Fruit fly (Drosophila melanogaster) whole organism, embryonic: ENCODE results near the gene Bet5.
A peak's percentile ranks its signal among the peaks of the same experiment; 100 is the strongest.

Source experiments
- Aef1 ChIP-seq: fragments of 200-800 bp; sonication (Bioruptor generic); IDR thresholded peaks from 3 replicates; pipeline ENCODE4 v1.3.6; 2022; ENCODE audit warnings: missing biosample characterization, missing genetic modification characterization
- Antp ChIP-seq: fragments of 200-800 bp; sonication (Bioruptor generic); optimal IDR thresholded peaks from 3 replicates; lab custom pipeline; 2016; ENCODE audit warnings: missing biosample characterization, missing genetic modification characterization
- B-H1 ChIP-seq: fragments of 200-800 bp; sonication (Bioruptor generic); IDR thresholded peaks from 3 replicates; pipeline ENCODE4 v1.3.6; 2022; ENCODE audit warnings: missing biosample characterization, missing genetic modification characterization
- Blimp-1 ChIP-seq: fragments of 200-800 bp; sonication (Bioruptor generic); optimal IDR thresholded peaks from 3 replicates; lab custom pipeline; 2018; ENCODE audit warnings: missing biosample characterization, missing genetic modification characterization, mild to moderate bottlenecking, moderate library complexity, missing genetic modification reagents
- CG10565 ChIP-seq: fragments of 200-800 bp; sonication (Bioruptor generic); optimal IDR thresholded peaks from 3 replicates; lab custom pipeline; 2016; ENCODE audit warnings: missing biosample characterization, mild to moderate bottlenecking, missing genetic modification characterization
- CG12391 ChIP-seq: fragments of 200-800 bp; sonication (Bioruptor generic); optimal IDR thresholded peaks from 3 replicates; lab custom pipeline; 2018; ENCODE audit warnings: missing biosample characterization, mild to moderate bottlenecking, missing genetic modification characterization, moderate library complexity
- CG13624 ChIP-seq: fragments of 200-800 bp; sonication (Bioruptor generic); optimal IDR thresholded peaks from 2 replicates; lab custom pipeline; 2016; ENCODE audit warnings: missing biosample characterization, missing genetic modification characterization
- CG15269 ChIP-seq: fragments of 200-800 bp; sonication (Bioruptor generic); optimal IDR thresholded peaks from 2 replicates; lab custom pipeline; 2018; ENCODE audit warnings: missing biosample characterization, mild to moderate bottlenecking, missing genetic modification characterization, moderate library complexity
- CG15601 ChIP-seq: fragments of 200-800 bp; sonication (Bioruptor generic); optimal IDR thresholded peaks from 3 replicates; lab custom pipeline; 2019; ENCODE audit warnings: missing biosample characterization, mild to moderate bottlenecking, missing genetic modification characterization, moderate library complexity
- CG17385 ChIP-seq: fragments of 200-800 bp; sonication (Bioruptor generic); optimal IDR thresholded peaks from 3 replicates; lab custom pipeline; 2018; ENCODE audit warnings: missing biosample characterization, mild to moderate bottlenecking, missing genetic modification characterization
- CG17912 ChIP-seq: fragments of 200-800 bp; sonication (Bioruptor generic); optimal IDR thresholded peaks from 2 replicates; lab custom pipeline; 2018; ENCODE audit warnings: missing biosample characterization, mild to moderate bottlenecking, missing genetic modification characterization
- CG18262 ChIP-seq: fragments of 200-800 bp; optimal IDR thresholded peaks from 3 replicates; lab custom pipeline; 2019; ENCODE audit warnings: missing biosample characterization, mild to moderate bottlenecking, missing genetic modification characterization, moderate library complexity
- CG2199 ChIP-seq: fragments of 200-800 bp; sonication (Bioruptor generic); IDR thresholded peaks from 3 replicates; pipeline ENCODE4 v1.3.6; 2022; ENCODE audit warnings: missing biosample characterization, missing genetic modification characterization
- CG3163 ChIP-seq: fragments of 200-800 bp; sonication (Bioruptor generic); optimal IDR thresholded peaks from 3 replicates; lab custom pipeline; 2016; ENCODE audit warnings: missing biosample characterization, missing genetic modification characterization
- CG32772 ChIP-seq: fragments of 200-800 bp; sonication (Bioruptor generic); IDR thresholded peaks from 2 replicates; pipeline ENCODE4 v1.3.6; 2022; ENCODE audit warnings: missing biosample characterization, missing genetic modification characterization
- CG3995 ChIP-seq: fragments of 200-800 bp; sonication (Bioruptor generic); optimal IDR thresholded peaks from 3 replicates; lab custom pipeline; 2016; ENCODE audit warnings: missing biosample characterization, missing genetic modification characterization
- CG4617 ChIP-seq: fragments of 200-800 bp; sonication (Bioruptor generic); optimal IDR thresholded peaks from 3 replicates; lab custom pipeline; 2016; ENCODE audit warnings: missing biosample characterization, missing genetic modification characterization, borderline replicate concordance
- CG7745 ChIP-seq: fragments of 200-800 bp; sonication (Bioruptor generic); optimal IDR thresholded peaks from 2 replicates; lab custom pipeline; 2018; ENCODE audit warnings: missing biosample characterization, mild to moderate bottlenecking, missing genetic modification characterization, moderate library complexity
- CG9609 ChIP-seq: fragments of 200-800 bp; sonication (Bioruptor generic); optimal IDR thresholded peaks from 3 replicates; lab custom pipeline; 2016; ENCODE audit warnings: missing biosample characterization, missing genetic modification characterization
- CTCF ChIP-seq: fragments of 200-800 bp; sonication (Bioruptor generic); optimal IDR thresholded peaks from 2 replicates; lab custom pipeline; 2017; ENCODE audit warnings: missing biosample characterization, mild to moderate bottlenecking, missing genetic modification characterization, moderate library complexity
- Dbx ChIP-seq: fragments of 200-800 bp; sonication (Bioruptor generic); IDR thresholded peaks from 3 replicates; pipeline ENCODE4 v1.3.6; 2022; ENCODE audit warnings: missing biosample characterization, missing genetic modification characterization
- Doc2 ChIP-seq: fragments of 200-800 bp; sonication (Bioruptor generic); IDR thresholded peaks from 2 replicates; pipeline ENCODE4 v1.3.6; 2022; ENCODE audit warnings: missing biosample characterization, missing genetic modification characterization
- E2f2 ChIP-seq: fragments of 200-800 bp; sonication (Bioruptor generic); IDR thresholded peaks from 2 replicates; pipeline ENCODE4 v1.3.6; 2022; ENCODE audit warnings: missing biosample characterization, missing genetic modification characterization
- H15 ChIP-seq: fragments of 200-800 bp; sonication (Bioruptor generic); IDR thresholded peaks from 3 replicates; pipeline ENCODE4 v1.3.6; 2022; ENCODE audit warnings: missing biosample characterization, missing genetic modification characterization
- HHEX ChIP-seq: fragments of 200-800 bp; sonication (Bioruptor generic); optimal IDR thresholded peaks from 3 replicates; lab custom pipeline; 2017; ENCODE audit warnings: missing biosample characterization, mild to moderate bottlenecking, missing genetic modification characterization, missing genetic modification reagents
- Hmr ChIP-seq: fragments of 200-800 bp; sonication (Bioruptor generic); optimal IDR thresholded peaks from 3 replicates; lab custom pipeline; 2017; ENCODE audit warnings: mild to moderate bottlenecking, missing biosample characterization, missing genetic modification reagents, missing genetic modification characterization
- Hr78 ChIP-seq, 2 experiments: fragments of 200-800 bp in 1 of 2; fragments of >200 bp in 1 of 2; sonication (Bioruptor generic) in 1 of 2; optimal IDR thresholded peaks; 2 replicates each; lab custom pipeline; 2017 to 2019; ENCODE audit warnings: missing biosample characterization in 2 of 2, missing genetic modification characterization in 2 of 2, mild to moderate bottlenecking in 1 of 2, moderate library complexity in 1 of 2
- Jarid2 ChIP-seq: fragments of 200-800 bp; sonication (Bioruptor generic); optimal IDR thresholded peaks from 3 replicates; lab custom pipeline; 2017; ENCODE audit warnings: mild to moderate bottlenecking, missing biosample characterization, missing genetic modification reagents, missing genetic modification characterization
- Myb ChIP-seq: fragments of 200-800 bp; sonication (Bioruptor generic); optimal IDR thresholded peaks from 2 replicates; lab custom pipeline; 2016; ENCODE audit warnings: missing biosample characterization, missing genetic modification characterization
- Oaz ChIP-seq: fragments of 200-800 bp; sonication (Bioruptor generic); IDR thresholded peaks from 2 replicates; pipeline ENCODE4 v1.3.6; 2022; ENCODE audit warnings: missing biosample characterization, missing genetic modification characterization
- abd-A ChIP-seq: fragments of 200-800 bp; sonication (Bioruptor generic); optimal IDR thresholded peaks from 3 replicates; lab custom pipeline; 2019; ENCODE audit warnings: missing biosample characterization, mild to moderate bottlenecking, missing genetic modification characterization, moderate library complexity
- ato ChIP-seq: fragments of 200-800 bp; sonication (Bioruptor generic); IDR thresholded peaks from 2 replicates; pipeline ENCODE4 v1.3.6; 2022; ENCODE audit warnings: missing biosample characterization, missing genetic modification characterization; ENCODE audit not compliant: partially characterized antibody
- bbx ChIP-seq: fragments of 200-800 bp; sonication (Bioruptor generic); IDR thresholded peaks from 2 replicates; pipeline ENCODE4 v1.3.6; 2022; ENCODE audit warnings: missing biosample characterization, missing genetic modification characterization; ENCODE audit not compliant: partially characterized antibody
- da ChIP-seq: fragments of 200-800 bp; sonication (Bioruptor generic); optimal IDR thresholded peaks from 2 replicates; lab custom pipeline; 2016; ENCODE audit warnings: missing biosample characterization, missing genetic modification characterization
- en ChIP-seq: fragments of 200-800 bp; sonication (Bioruptor generic); optimal IDR thresholded peaks from 2 replicates; lab custom pipeline; 2016; ENCODE audit warnings: missing biosample characterization, missing genetic modification characterization
- fd64A ChIP-seq: fragments of 200-800 bp; sonication (Bioruptor generic); optimal IDR thresholded peaks from 3 replicates; lab custom pipeline; 2018; ENCODE audit warnings: missing biosample characterization, mild to moderate bottlenecking, missing genetic modification characterization
- fru ChIP-seq: fragments of >200 bp; optimal IDR thresholded peaks from 2 replicates; lab custom pipeline; 2017
- gcm2 ChIP-seq: fragments of 200-800 bp; sonication (Bioruptor generic); optimal IDR thresholded peaks from 2 replicates; lab custom pipeline; 2016; ENCODE audit warnings: missing biosample characterization, missing genetic modification characterization
- gem ChIP-seq: fragments of 200-800 bp; sonication (Bioruptor generic); optimal IDR thresholded peaks from 2 replicates; lab custom pipeline; 2019; ENCODE audit warnings: missing biosample characterization, mild to moderate bottlenecking, missing genetic modification characterization, moderate library complexity
- h ChIP-seq: fragments of >200 bp; optimal IDR thresholded peaks from 2 replicates; lab custom pipeline; 2017
- hbn ChIP-seq: fragments of 200-800 bp; sonication (Bioruptor generic); IDR thresholded peaks from 2 replicates; pipeline ENCODE4 v1.3.6; 2022; ENCODE audit warnings: missing biosample characterization, missing genetic modification characterization; ENCODE audit not compliant: partially characterized antibody
- kni ChIP-seq: fragments of 200-800 bp; sonication (Bioruptor generic); optimal IDR thresholded peaks from 3 replicates; lab custom pipeline; 2017; ENCODE audit warnings: mild to moderate bottlenecking, missing biosample characterization, missing genetic modification reagents, missing genetic modification characterization
- lmd ChIP-seq: fragments of 200-800 bp; sonication (Bioruptor generic); IDR thresholded peaks from 2 replicates; pipeline ENCODE4 v1.3.6; 2022; ENCODE audit warnings: missing biosample characterization, missing genetic modification characterization
- oc ChIP-seq: fragments of 200-800 bp; sonication (Bioruptor generic); optimal IDR thresholded peaks from 2 replicates; lab custom pipeline; 2018; ENCODE audit warnings: missing biosample characterization, mild to moderate bottlenecking, missing genetic modification characterization, moderate library complexity
- pros ChIP-seq: fragments of 200-800 bp; sonication (Bioruptor generic); optimal IDR thresholded peaks from 3 replicates; lab custom pipeline; 2019; ENCODE audit warnings: missing biosample characterization, mild to moderate bottlenecking, missing genetic modification characterization, moderate library complexity
- rib ChIP-seq: fragments of 200-800 bp; sonication (Bioruptor generic); IDR thresholded peaks from 2 replicates; pipeline ENCODE4 v1.3.6; 2022; ENCODE audit warnings: missing biosample characterization, missing genetic modification characterization
- sens ChIP-seq: fragments of 200-800 bp; sonication (Bioruptor generic); peaks from one replicate; lab custom pipeline; 2016; ENCODE audit warnings: missing biosample characterization, missing genetic modification characterization
- tio ChIP-seq: fragments of 200-800 bp; sonication (Bioruptor generic); optimal IDR thresholded peaks from 2 replicates; lab custom pipeline; 2017; ENCODE audit warnings: missing biosample characterization, missing genetic modification characterization, inconsistent platforms
- tna ChIP-seq: fragments of 200-800 bp; sonication (Bioruptor generic); IDR thresholded peaks from 2 replicates; pipeline ENCODE4 v1.3.6; 2022; ENCODE audit warnings: missing biosample characterization, missing genetic modification characterization; ENCODE audit not compliant: partially characterized antibody
- vfl ChIP-seq: fragments of 200-800 bp; sonication (Bioruptor generic); optimal IDR thresholded peaks from 2 replicates; lab custom pipeline; 2016; ENCODE audit warnings: missing biosample characterization, missing genetic modification characterization
- zen2 ChIP-seq: fragments of 200-800 bp; sonication (Bioruptor generic); IDR thresholded peaks from 3 replicates; pipeline ENCODE4 v1.3.6; 2022; ENCODE audit warnings: missing biosample characterization, missing genetic modification characterization; ENCODE audit not compliant: partially characterized antibody

The Bet5 gene

dm6 chr3R:30160312-30160942, 19.6 kb upstream of the Bet5 start, which contains the start of gene CG11498 (continued):
- TF ChIP-seq fru (lab: Kevin White, UChicago) (no peak), gcm2 (GFP tag; lab: Kevin White, UChicago) (no peak), fd64A (GFP tag; lab: Kevin White, UChicago) (no peak), CG7745 (tag; lab: Kevin White, UChicago) (no peak), vfl (no peak), sens (GFP tag; lab: Kevin White, UChicago) (peak; percentile 55), zen2 (no peak), Hmr (GFP tag; lab: Kevin White, UChicago) (no peak), h (no peak), CG18262 (tag; lab: Kevin White, UChicago) (no peak), CG2199 (GFP tag; lab: Robert Waterston, UW) (peak; percentile 88), CG13624 (no peak), ato (GFP tag; lab: Robert Waterston, UW) (no peak), lmd (no peak), CG32772 (GFP tag; lab: Robert Waterston, UW) (no peak), gem (tag; lab: Kevin White, UChicago) (no peak), CG3163 (GFP tag; lab: Kevin White, UChicago) (no peak), CG10565 (GFP tag; lab: Kevin White, UChicago) (no peak), rib (GFP tag; lab: Robert Waterston, UW) (no peak), Doc2 (GFP tag; lab: Robert Waterston, UW) (no peak), Blimp-1 (GFP tag; lab: Kevin White, UChicago) (peak; percentile 15), kni (GFP tag; lab: Kevin White, UChicago) (no peak), Antp (GFP tag; lab: Kevin White, UChicago) (no peak), CG9609 (GFP tag; lab: Kevin White, UChicago) (no peak), CG3995 (GFP tag; lab: Kevin White, UChicago) (no peak), bbx (GFP tag; lab: Robert Waterston, UW) (0 out of 2 replicates have a peak, but pooled peaks have one; percentile 35), CG4617 (no peak), tio (GFP tag; lab: Kevin White, UChicago) (no peak), B-H1 (GFP tag; lab: Robert Waterston, UW) (no peak), oc (peak; percentile 55), hbn (GFP tag; lab: Robert Waterston, UW) (no peak), HHEX (GFP tag; lab: Kevin White, UChicago) (no peak), CG17912 (GFP tag; lab: Kevin White, UChicago) (no peak), Jarid2 (GFP tag; lab: Kevin White, UChicago) (peak; percentile 67), CG12391 (tag; lab: Kevin White, UChicago) (no peak), tna (GFP tag; lab: Robert Waterston, UW) (no peak), en (GFP tag; lab: Kevin White, UChicago) (no peak), Aef1 (GFP tag; lab: Robert Waterston, UW) (no peak), pros (GFP tag; lab: Kevin White, UChicago) (peak; percentile 22), CG17385 (GFP tag; lab: Kevin White, UChicago) (no peak), da (GFP tag; lab: Kevin White, UChicago) (no peak), Dbx (GFP tag; lab: Robert Waterston, UW) (no peak), Oaz (GFP tag; lab: Robert Waterston, UW) (no peak), CG15269 (tag; lab: Kevin White, UChicago) (no peak), H15 (GFP tag; lab: Robert Waterston, UW) (no peak), Myb (GFP tag; lab: Kevin White, UChicago) (no peak), CTCF (GFP tag; lab: Kevin White, UChicago) (no peak), Hr78 (GFP tag; optimal IDR thresholded peaks at IDR 0.05; lab: Kevin White, UChicago) (peak in 1 of 2 experiments; percentile 50), CG15601 (tag; lab: Kevin White, UChicago) (no peak), abd-A (tag; lab: Kevin White, UChicago) (no peak), E2f2 (peak; percentile 31; the same call in 1 of the 2 replicates)
